Worm (Caenorhabditis elegans) whole organism, L3 larva: ENCODE results near the gene K07H8.2.

Experiments used
- R02D3.7 ChIP-seq: fragments of 150-350 bp; optimal IDR thresholded peaks from 2 replicates; lab custom pipeline; 2014; ENCODE audit warnings: missing biosample characterization, missing genetic modification characterization
- aly-2 ChIP-seq: fragments of 150-350 bp; optimal IDR thresholded peaks from 2 replicates; lab custom pipeline; 2014; ENCODE audit warnings: missing biosample characterization, missing genetic modification characterization
- ama-1 ChIP-seq: fragments of 150-350 bp; optimal IDR thresholded peaks from 2 replicates; lab custom pipeline; 2018
- ceh-16 ChIP-seq: sonication (generic microtip); optimal IDR thresholded peaks from 2 replicates; lab custom pipeline; 2017; ENCODE audit warnings: missing biosample characterization, missing genetic modification characterization
- ceh-28 ChIP-seq: fragments of 150-350 bp; optimal IDR thresholded peaks from 2 replicates; lab custom pipeline; 2014; ENCODE audit warnings: missing biosample characterization, missing genetic modification reagents, missing genetic modification characterization
- ceh-82 ChIP-seq: fragments of 150-350 bp; optimal IDR thresholded peaks from 2 replicates; lab custom pipeline; 2014; ENCODE audit warnings: missing biosample characterization, missing genetic modification characterization
- ceh-9 ChIP-seq: sonication (generic microtip); optimal IDR thresholded peaks from 2 replicates; lab custom pipeline; 2018; ENCODE audit warnings: missing biosample characterization, missing genetic modification characterization
- daf-12 ChIP-seq: fragments of 150-350 bp; optimal IDR thresholded peaks from 2 replicates; lab custom pipeline; 2014; ENCODE audit warnings: missing biosample characterization, missing genetic modification reagents, missing genetic modification characterization
- elt-1 ChIP-seq: fragments of 150-350 bp; optimal IDR thresholded peaks from 2 replicates; lab custom pipeline; 2014; ENCODE audit warnings: missing biosample characterization, missing genetic modification characterization
- elt-2 ChIP-seq: sonication (generic microtip); optimal IDR thresholded peaks from 2 replicates; lab custom pipeline; 2016; ENCODE audit warnings: missing genetic modification reagents, mild to moderate bottlenecking, missing genetic modification characterization, missing compliant biosample characterization
- elt-3 ChIP-seq, 3 experiments: fragments of 150-350 bp in 1 of 3; sonication (generic microtip) in 2 of 3; optimal IDR thresholded peaks; 2 replicates in 2 of 3; 4 replicates in 1 of 3; lab custom pipeline; 2014 to 2017; ENCODE audit warnings: missing biosample characterization in 3 of 3, missing genetic modification characterization in 3 of 3
- eor-1 ChIP-seq, 2 experiments: fragments of 150-350 bp; optimal IDR thresholded peaks; 2 replicates each; lab custom pipeline; 2014 to 2018; ENCODE audit warnings: missing biosample characterization in 2 of 2, missing genetic modification characterization in 2 of 2
- fkh-10 ChIP-seq: sonication (generic microtip); optimal IDR thresholded peaks from 2 replicates; lab custom pipeline; 2017; ENCODE audit warnings: missing biosample characterization, missing genetic modification reagents, missing genetic modification characterization
- fos-1 ChIP-seq: fragments of 150-350 bp; optimal IDR thresholded peaks from 2 replicates; lab custom pipeline; 2014; ENCODE audit warnings: missing biosample characterization, missing genetic modification characterization
- hmg-11 ChIP-seq: sonication (generic microtip); optimal IDR thresholded peaks from 2 replicates; lab custom pipeline; 2016; ENCODE audit warnings: missing genetic modification characterization, missing compliant biosample characterization
- jun-1 ChIP-seq: fragments of 150-350 bp; optimal IDR thresholded peaks from 2 replicates; lab custom pipeline; 2014; ENCODE audit warnings: missing biosample characterization, missing genetic modification reagents, missing genetic modification characterization
- lin-15B ChIP-seq: fragments of 150-350 bp; optimal IDR thresholded peaks from 2 replicates; lab custom pipeline; 2014; ENCODE audit warnings: missing biosample characterization, missing genetic modification characterization
- lin-39 ChIP-seq: fragments of 150-350 bp; optimal IDR thresholded peaks from 2 replicates; lab custom pipeline; 2018; ENCODE audit warnings: missing biosample characterization, missing genetic modification reagents, missing genetic modification characterization
- lsy-12 ChIP-seq: sonication (generic microtip); optimal IDR thresholded peaks from 2 replicates; lab custom pipeline; 2016; ENCODE audit warnings: mild to moderate bottlenecking, missing genetic modification characterization, missing compliant biosample characterization
- mdl-1 ChIP-seq: fragments of 150-350 bp; optimal IDR thresholded peaks from 2 replicates; lab custom pipeline; 2014; ENCODE audit warnings: missing biosample characterization, missing genetic modification characterization
- mml-1 ChIP-seq: fragments of 150-350 bp; sonication (generic microtip); optimal IDR thresholded peaks from 3 replicates; lab custom pipeline; 2014; ENCODE audit warnings: missing biosample characterization, missing genetic modification characterization
- nhr-12 ChIP-seq: fragments of 150-350 bp; optimal IDR thresholded peaks from 2 replicates; lab custom pipeline; 2014; ENCODE audit warnings: missing biosample characterization, missing genetic modification characterization
- nhr-23 ChIP-seq: fragments of 150-350 bp; optimal IDR thresholded peaks from 2 replicates; lab custom pipeline; 2014; ENCODE audit warnings: missing biosample characterization, missing genetic modification reagents, missing genetic modification characterization
- nhr-25 ChIP-seq: sonication (generic microtip); optimal IDR thresholded peaks from 2 replicates; lab custom pipeline; 2017; ENCODE audit warnings: missing biosample characterization, missing genetic modification characterization
- nhr-28 ChIP-seq: fragments of 150-350 bp; optimal IDR thresholded peaks from 2 replicates; lab custom pipeline; 2014; ENCODE audit warnings: missing biosample characterization, missing genetic modification characterization
- nhr-43 ChIP-seq: sonication (generic microtip); optimal IDR thresholded peaks from 2 replicates; lab custom pipeline; 2016; ENCODE audit warnings: mild to moderate bottlenecking, missing genetic modification characterization, missing compliant biosample characterization; ENCODE audit not compliant: poor library complexity, severe bottlenecking
- nhr-77 ChIP-seq: fragments of 150-350 bp; optimal IDR thresholded peaks from 2 replicates; lab custom pipeline; 2014; ENCODE audit warnings: missing biosample characterization, missing genetic modification characterization
- pha-4 ChIP-seq: fragments of 150-350 bp; optimal IDR thresholded peaks from 2 replicates; lab custom pipeline; 2014; ENCODE audit warnings: missing biosample characterization, missing genetic modification reagents, missing genetic modification characterization
- sea-2 ChIP-seq: fragments of 150-350 bp; sonication (generic microtip); optimal IDR thresholded peaks from 4 replicates; lab custom pipeline; 2014; ENCODE audit warnings: missing biosample characterization, missing genetic modification reagents, missing genetic modification characterization
- skn-1 ChIP-seq: fragments of 150-350 bp; optimal IDR thresholded peaks from 2 replicates; lab custom pipeline; 2014; ENCODE audit warnings: missing biosample characterization, missing genetic modification characterization
- snpc-4 ChIP-seq: fragments of 150-350 bp; optimal IDR thresholded peaks from 2 replicates; lab custom pipeline; 2014; ENCODE audit warnings: missing biosample characterization, missing genetic modification characterization
- tbx-2 ChIP-seq: sonication (generic microtip); optimal IDR thresholded peaks from 2 replicates; lab custom pipeline; 2016; ENCODE audit warnings: mild to moderate bottlenecking, missing genetic modification characterization, missing compliant biosample characterization
- unc-39 ChIP-seq: sonication (generic microtip); optimal IDR thresholded peaks from 4 replicates; lab custom pipeline; 2017; ENCODE audit warnings: missing biosample characterization, missing genetic modification characterization
- unc-62 ChIP-seq: fragments of 150-350 bp; sonication (generic microtip); optimal IDR thresholded peaks from 4 replicates; lab custom pipeline; 2014; ENCODE audit warnings: missing biosample characterization, missing genetic modification reagents, missing genetic modification characterization
- zag-1 ChIP-seq: fragments of 150-350 bp; optimal IDR thresholded peaks from 2 replicates; lab custom pipeline; 2014; ENCODE audit warnings: missing biosample characterization, missing genetic modification characterization
- ztf-11 ChIP-seq: fragments of 150-350 bp; optimal IDR thresholded peaks from 2 replicates; lab custom pipeline; 2014; ENCODE audit warnings: missing biosample characterization, missing genetic modification characterization
- ztf-4 ChIP-seq: fragments of 150-350 bp; optimal IDR thresholded peaks from 2 replicates; lab custom pipeline; 2014; ENCODE audit warnings: missing biosample characterization, missing genetic modification characterization

Gene K07H8.2

DNA sequence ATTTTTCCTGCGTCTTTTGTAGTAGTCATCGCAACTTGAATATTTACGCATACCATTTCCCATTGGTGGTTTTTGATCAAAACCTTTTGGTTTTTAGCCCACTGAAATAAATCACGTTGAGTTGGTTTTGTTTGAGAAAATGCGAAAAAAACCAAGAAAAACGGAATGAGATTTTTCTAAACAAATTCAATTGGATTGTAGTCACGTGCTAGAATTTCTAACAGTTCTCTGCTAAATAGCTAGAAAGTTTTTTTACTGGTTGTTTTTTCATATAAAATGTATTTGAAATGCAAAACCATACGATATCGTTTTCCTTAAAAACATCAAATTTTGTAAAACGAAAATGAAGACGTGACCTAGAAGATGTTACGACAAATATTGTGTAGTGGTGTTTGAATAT, 14.7 kb upstream of the K07H8.2 start, which contains the start of gene K07H8.12:
Gene K07H8.12 (minus strand): TSS at position 101 of the 400 bp plus-strand sequence.
- TF ChIP-seq jun-1 (no peak), nhr-77 (tag; lab: Kevin White, UChicago) (no peak), aly-2 (no peak), ztf-4 (tag; lab: Kevin White, UChicago) (no peak), R02D3.7 (tag; lab: Kevin White, UChicago) (no peak), nhr-23 (tag; lab: Kevin White, UChicago) (no peak), zag-1 (tag; lab: Kevin White, UChicago) (no peak)

DNA sequence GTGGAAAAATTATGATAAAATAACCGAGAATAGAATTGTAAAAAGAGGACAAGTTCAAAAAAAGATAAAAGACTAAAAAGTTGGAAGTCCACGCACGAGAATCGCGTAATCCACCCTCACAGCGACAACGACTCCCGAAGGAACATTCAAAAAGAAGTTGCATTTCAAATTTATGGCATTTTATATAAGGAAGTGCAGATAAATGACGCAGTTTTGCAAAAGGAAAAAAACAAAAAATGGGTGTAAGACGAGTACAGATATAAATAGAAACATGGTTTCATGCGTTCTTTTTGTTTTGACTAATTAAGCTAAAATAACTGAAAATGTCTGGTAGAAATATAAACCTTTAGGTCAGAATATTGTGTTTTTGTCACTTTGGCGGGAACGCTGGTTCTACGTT, 8.1 kb upstream of the K07H8.2 start:
- TF ChIP-seq tbx-2 (tag; lab: Kevin White, UChicago) (no peak), pha-4 (tag; lab: Kevin White, UChicago) (no peak), snpc-4 (tag; lab: Kevin White, UChicago) (no peak), nhr-28 (tag; lab: Kevin White, UChicago) (no peak), ama-1 (no peak), unc-39 (tag; lab: Kevin White, UChicago) (no peak), elt-2 (tag; lab: Kevin White, UChicago) (no peak), ceh-9 (tag; lab: Kevin White, UChicago) (no peak), lin-15B (tag; lab: Kevin White, UChicago) (no peak), nhr-23 (tag; lab: Kevin White, UChicago) (no peak), jun-1 (no peak), elt-3 (tag; optimal IDR thresholded peaks at IDR 0.05; lab: Kevin White, UChicago) (no peak), ceh-16 (tag; lab: Kevin White, UChicago) (no peak), aly-2 (no peak)

DNA sequence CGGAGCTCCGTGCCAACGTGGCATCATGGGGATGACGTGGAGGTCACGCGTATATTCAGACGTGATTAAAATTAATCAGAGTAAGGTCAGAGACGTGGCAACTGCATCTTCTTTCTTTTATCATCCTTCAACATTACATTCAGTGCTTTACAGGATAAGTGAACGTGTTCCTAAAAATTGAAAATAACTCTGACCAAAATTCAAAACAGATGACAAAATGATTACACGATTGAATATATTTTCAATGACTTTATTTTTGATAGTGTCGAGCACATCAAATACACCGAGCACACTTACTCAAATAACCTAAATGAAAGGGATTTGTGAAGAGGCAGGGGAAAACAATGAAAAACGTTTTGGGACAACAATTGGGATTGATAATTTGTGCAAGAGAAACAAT, 5.0 kb upstream of the K07H8.2 start, which contains the start of gene K07H8.9:
Gene K07H8.9 (minus strand): TSS at position 125 of the 400 bp plus-strand sequence.
- TF ChIP-seq fkh-10 (GFP tag; lab: Kevin White, UChicago) (no peak), R02D3.7 (tag; lab: Kevin White, UChicago) (no peak), mml-1 (no peak), daf-12 (tag; lab: Kevin White, UChicago) (no peak), hmg-11 (no peak), elt-3 (tag; optimal IDR thresholded peaks at IDR 0.05; lab: Kevin White, UChicago) (no peak), nhr-77 (tag; lab: Kevin White, UChicago) (no peak), sea-2 (GFP tag; lab: Kevin White, UChicago) (no peak), jun-1 (no peak), unc-62 (no peak), lsy-12 (tag; lab: Kevin White, UChicago) (no peak), ceh-28 (tag; lab: Kevin White, UChicago) (no peak), nhr-28 (tag; lab: Kevin White, UChicago) (no peak), pha-4 (tag; lab: Kevin White, UChicago) (no peak), skn-1 (tag; lab: Kevin White, UChicago) (no peak), ama-1 (no peak), ztf-11 (no peak)

DNA sequence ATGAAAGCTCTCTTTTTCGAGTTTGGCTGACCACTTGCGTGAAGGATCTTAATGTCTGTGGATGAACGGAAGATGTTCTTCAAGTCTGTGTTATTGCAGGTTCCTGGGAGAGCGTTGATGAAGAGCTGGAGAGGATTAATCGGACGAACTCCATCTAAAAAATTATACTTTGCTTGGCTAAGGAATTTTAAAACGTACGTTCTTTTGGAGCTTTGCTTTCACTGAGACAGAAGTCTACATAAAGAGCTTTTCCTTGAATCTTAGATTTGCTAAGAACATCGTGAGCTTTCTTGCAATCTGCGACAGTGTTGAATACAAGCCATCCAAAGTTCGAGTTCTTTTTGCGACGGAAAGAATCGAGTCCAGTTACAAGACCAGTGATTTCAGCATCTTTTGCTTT, 4.0 kb upstream of the K07H8.2 start:
- TF ChIP-seq elt-3 (tag; optimal IDR thresholded peaks at IDR 0.05; lab: Kevin White, UChicago) (no peak), nhr-12 (tag; lab: Kevin White, UChicago) (no peak), skn-1 (tag; lab: Kevin White, UChicago) (no peak), mml-1 (no peak), aly-2 (no peak), hmg-11 (no peak), fos-1 (tag; lab: Kevin White, UChicago) (no peak), ztf-11 (no peak), ama-1 (no peak), sea-2 (GFP tag; lab: Kevin White, UChicago) (no peak), mdl-1 (no peak), lin-39 (tag; lab: Kevin White, UChicago) (no peak), ceh-82 (no peak), eor-1 (tag; optimal IDR thresholded peaks at IDR 0.05; lab: Kevin White, UChicago) (no peak), nhr-43 (no peak), pha-4 (tag; lab: Kevin White, UChicago) (no peak), nhr-77 (tag; lab: Kevin White, UChicago) (no peak), elt-1 (tag; lab: Kevin White, UChicago) (no peak), nhr-23 (tag; lab: Kevin White, UChicago) (no peak), nhr-25 (tag; lab: Kevin White, UChicago) (no peak)
